Fruit fly (Drosophila melanogaster): ENCODE results near the gene msn.

DNA sequence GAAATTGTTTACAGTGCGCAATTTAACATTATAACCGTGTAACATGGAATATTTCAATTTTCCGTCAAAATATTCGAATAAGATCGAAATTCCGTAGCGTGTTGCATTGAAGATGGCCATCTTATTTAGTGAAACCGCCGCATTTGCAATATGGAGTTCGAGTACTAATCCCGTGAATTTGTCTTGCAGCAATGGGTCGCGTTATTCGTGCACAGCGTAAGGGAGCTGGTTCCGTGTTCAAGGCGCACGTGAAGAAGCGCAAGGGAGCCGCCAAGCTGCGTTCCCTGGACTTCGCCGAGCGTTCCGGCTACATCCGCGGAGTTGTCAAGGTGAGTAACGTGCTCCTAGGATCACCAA, 1.2 kb upstream of the msn start:
- TF ChIP-seq tj (GFP tag; optimal IDR thresholded peaks at IDR 0.05) (no peak), pad (GFP tag; optimal IDR thresholded peaks at IDR 0.05) (no peak), CG7101 (tag; optimal IDR thresholded peaks at IDR 0.05) (no peak), cnc (optimal IDR thresholded peaks at IDR 0.05) (no peak), ovo (GFP tag; optimal IDR thresholded peaks at IDR 0.05) (no peak), CG14711 (tag; optimal IDR thresholded peaks at IDR 0.05) (no peak), bab1 (GFP tag; optimal IDR thresholded peaks at IDR 0.05) (no peak), cic (GFP tag; optimal IDR thresholded peaks at IDR 0.05) (no peak), Mnt (GFP tag; optimal IDR thresholded peaks at IDR 0.05) (peak; percentile 31), CG5204 (GFP tag; optimal IDR thresholded peaks at IDR 0.05) (no peak)

Measured in whole organism, adult.